Fruit fly (Drosophila melanogaster) whole organism, embryonic: ENCODE results near the gene cu.

ENCODE experiments used
- Antp ChIP-seq: fragments of 200-800 bp; sonication (Bioruptor generic); optimal IDR thresholded peaks from 3 replicates; lab custom pipeline; 2016; ENCODE audit warnings: missing biosample characterization, missing genetic modification characterization
- CG10321 ChIP-seq: fragments of 200-800 bp; sonication (Bioruptor generic); IDR thresholded peaks from 2 replicates; pipeline ENCODE4 v1.3.6; 2022; ENCODE audit warnings: missing biosample characterization, missing genetic modification characterization
- CG11085 ChIP-seq: fragments of 200-800 bp; sonication (Bioruptor generic); IDR thresholded peaks from 2 replicates; pipeline ENCODE4 v1.3.6; 2022; ENCODE audit warnings: missing biosample characterization, missing genetic modification characterization
- CG12104 ChIP-seq: fragments of 200-800 bp; sonication (Bioruptor generic); optimal IDR thresholded peaks from 3 replicates; lab custom pipeline; 2016; ENCODE audit warnings: missing biosample characterization, missing genetic modification characterization
- CG13775 ChIP-seq: fragments of 200-800 bp; sonication (Bioruptor generic); optimal IDR thresholded peaks from 3 replicates; lab custom pipeline; 2017; ENCODE audit warnings: missing biosample characterization, mild to moderate bottlenecking, missing genetic modification characterization
- CG13894 ChIP-seq: fragments of 200-800 bp; sonication (Bioruptor generic); optimal IDR thresholded peaks from 3 replicates; lab custom pipeline; 2018; ENCODE audit warnings: missing biosample characterization, mild to moderate bottlenecking, missing genetic modification characterization, moderate library complexity
- CG1529 ChIP-seq: fragments of 200-800 bp; sonication (Bioruptor generic); optimal IDR thresholded peaks from 3 replicates; lab custom pipeline; 2018; ENCODE audit warnings: missing biosample characterization, missing genetic modification characterization
- CG16779 ChIP-seq: fragments of 200-800 bp; sonication (Bioruptor generic); IDR thresholded peaks from 2 replicates; pipeline ENCODE4 v1.3.6; 2022; ENCODE audit warnings: missing biosample characterization, missing genetic modification characterization
- CG16815 ChIP-seq: fragments of 200-800 bp; sonication (Bioruptor generic); optimal IDR thresholded peaks from 3 replicates; lab custom pipeline; 2017; ENCODE audit warnings: missing biosample characterization, mild to moderate bottlenecking, missing genetic modification characterization
- CG18011 ChIP-seq: fragments of 200-800 bp; sonication (Bioruptor generic); optimal IDR thresholded peaks from 2 replicates; lab custom pipeline; 2017; ENCODE audit warnings: missing biosample characterization, missing genetic modification characterization, mild to moderate bottlenecking, moderate library complexity, missing genotype
- CG2116 ChIP-seq: fragments of 200-800 bp; sonication (Bioruptor generic); optimal IDR thresholded peaks from 3 replicates; lab custom pipeline; 2018; ENCODE audit warnings: missing biosample characterization, mild to moderate bottlenecking, missing genetic modification characterization
- CG30020 ChIP-seq: fragments of 200-800 bp; optimal IDR thresholded peaks from 2 replicates; lab custom pipeline; 2019; ENCODE audit warnings: missing biosample characterization, mild to moderate bottlenecking, missing genetic modification characterization, moderate library complexity
- CG34224 ChIP-seq: fragments of 200-800 bp; sonication (Bioruptor generic); IDR thresholded peaks from 3 replicates; pipeline ENCODE4 v1.3.6; 2022; ENCODE audit warnings: missing biosample characterization, missing genetic modification characterization; ENCODE audit not compliant: partially characterized antibody
- CG3726 ChIP-seq: fragments of 200-800 bp; sonication (Bioruptor generic); IDR thresholded peaks from 3 replicates; pipeline ENCODE4, ENCODE4 v1.3.6; 2022; ENCODE audit warnings: missing biosample characterization, missing genetic modification characterization
- CG6654 ChIP-seq: fragments of 200-800 bp; sonication (Bioruptor generic); optimal IDR thresholded peaks from 2 replicates; lab custom pipeline; 2017; ENCODE audit warnings: missing biosample characterization, mild to moderate bottlenecking, missing genetic modification characterization
- CG6765 ChIP-seq: fragments of 200-800 bp; sonication (Bioruptor generic); optimal IDR thresholded peaks from 3 replicates; lab custom pipeline; 2017; ENCODE audit warnings: missing biosample characterization, mild to moderate bottlenecking, missing genetic modification characterization
- CG8290 ChIP-seq, 3 experiments: fragments of 200-800 bp; sonication (Bioruptor generic); optimal IDR thresholded peaks; 2 replicates each; lab custom pipeline; 2016 to 2019; ENCODE audit warnings: missing biosample characterization in 3 of 3, missing genetic modification characterization in 3 of 3, mild to moderate bottlenecking in 2 of 3, moderate library complexity in 1 of 3
- Dll ChIP-seq: fragments of 200-800 bp; sonication (Bioruptor generic); IDR thresholded peaks from 4 replicates; pipeline ENCODE4 v1.3.6; 2022; ENCODE audit warnings: missing biosample characterization, missing genetic modification characterization; ENCODE audit not compliant: partially characterized antibody
- ERR ChIP-seq: fragments of 200-800 bp; sonication (Bioruptor generic); optimal IDR thresholded peaks from 2 replicates; lab custom pipeline; 2016; ENCODE audit warnings: missing biosample characterization, missing genetic modification characterization
- Ets65A ChIP-seq: fragments of 200-800 bp; sonication (Bioruptor generic); peaks from one replicate; lab custom pipeline; 2016; ENCODE audit warnings: missing biosample characterization, missing genetic modification characterization
- Fer3 ChIP-seq: fragments of 200-800 bp; sonication (Bioruptor generic); optimal IDR thresholded peaks from 2 replicates; lab custom pipeline; 2018; ENCODE audit warnings: missing biosample characterization, mild to moderate bottlenecking, missing genetic modification characterization, moderate library complexity
- Hey ChIP-seq: fragments of 200-800 bp; sonication (Bioruptor generic); optimal IDR thresholded peaks from 3 replicates; lab custom pipeline; 2018; ENCODE audit warnings: missing biosample characterization, mild to moderate bottlenecking, missing genetic modification characterization
- Hsf ChIP-seq: fragments of 200-800 bp; sonication (Bioruptor generic); optimal IDR thresholded peaks from 3 replicates; lab custom pipeline; 2016; ENCODE audit warnings: missing biosample characterization, missing genetic modification characterization
- MESR4 ChIP-seq: fragments of 200-800 bp; sonication (Bioruptor generic); optimal IDR thresholded peaks from 2 replicates; lab custom pipeline; 2018; ENCODE audit warnings: missing biosample characterization, mild to moderate bottlenecking, missing genetic modification characterization, moderate library complexity
- Med ChIP-seq: fragments of 200-800 bp; sonication (Bioruptor generic); peaks from one replicate; lab custom pipeline; 2016; ENCODE audit warnings: missing biosample characterization, missing genetic modification characterization, mild to moderate bottlenecking, inconsistent platforms, moderate library complexity
- NC2α ChIP-seq: fragments of 200-800 bp; sonication (Bioruptor generic); optimal IDR thresholded peaks from 2 replicates; lab custom pipeline; 2016; ENCODE audit warnings: missing biosample characterization, missing genetic modification characterization
- Oli ChIP-seq: fragments of 200-800 bp; sonication (Bioruptor generic); optimal IDR thresholded peaks from 2 replicates; lab custom pipeline; 2018; ENCODE audit warnings: missing biosample characterization, mild to moderate bottlenecking, missing genetic modification characterization, moderate library complexity
- PHDP ChIP-seq: fragments of 200-800 bp; sonication (Bioruptor generic); optimal IDR thresholded peaks from 3 replicates; lab custom pipeline; 2018; ENCODE audit warnings: missing biosample characterization, mild to moderate bottlenecking, missing genetic modification characterization, moderate library complexity
- Rx ChIP-seq: fragments of 200-800 bp; sonication (Bioruptor generic); IDR thresholded peaks from 2 replicates; pipeline ENCODE4 v1.3.6; 2022; ENCODE audit warnings: missing biosample characterization, missing genetic modification characterization
- Stat92E ChIP-seq, 3 experiments: fragments of >200 bp in 2 of 3; fragments of 200-800 bp in 1 of 3; sonication (Bioruptor generic) in 1 of 3; optimal IDR thresholded peaks; 2 replicates each; lab custom pipeline; 2017 to 2019; ENCODE audit warnings: missing biosample characterization in 3 of 3, missing genetic modification characterization in 3 of 3, mild to moderate bottlenecking in 1 of 3, moderate library complexity in 1 of 3
- amos ChIP-seq: fragments of 200-800 bp; sonication (Bioruptor generic); IDR thresholded peaks from 2 replicates; pipeline ENCODE4 v1.3.6; 2022; ENCODE audit warnings: missing biosample characterization, missing genetic modification characterization; ENCODE audit not compliant: partially characterized antibody
- ap ChIP-seq: fragments of 200-800 bp; sonication (Bioruptor generic); IDR thresholded peaks from 2 replicates; pipeline ENCODE4 v1.3.6; 2022; ENCODE audit warnings: missing biosample characterization, missing genetic modification characterization
- bcd ChIP-seq: fragments of 200-800 bp; sonication (Bioruptor generic); optimal IDR thresholded peaks from 2 replicates; lab custom pipeline; 2017; ENCODE audit warnings: missing biosample characterization, mild to moderate bottlenecking, missing genetic modification characterization
- bsh ChIP-seq, 2 experiments: fragments of 200-800 bp; sonication (Bioruptor generic); optimal IDR thresholded peaks; 2 replicates each; lab custom pipeline; 2017 to 2018; ENCODE audit warnings: mild to moderate bottlenecking in 2 of 2, missing biosample characterization in 2 of 2, missing genetic modification characterization in 2 of 2, moderate library complexity in 1 of 2
- cas ChIP-seq: fragments of 200-800 bp; sonication (Bioruptor generic); IDR thresholded peaks from 2 replicates; pipeline ENCODE4 v1.3.6; 2022; ENCODE audit warnings: missing biosample characterization, missing genetic modification characterization
- caup ChIP-seq: fragments of 200-800 bp; sonication (Bioruptor generic); optimal IDR thresholded peaks from 3 replicates; lab custom pipeline; 2017; ENCODE audit warnings: missing biosample characterization, mild to moderate bottlenecking, missing genetic modification characterization, moderate library complexity; ENCODE audit not compliant: severe bottlenecking
- chif ChIP-seq, 2 experiments: fragments of 200-800 bp; sonication (Bioruptor generic); optimal IDR thresholded peaks; 3 replicates each; lab custom pipeline; 2016; ENCODE audit warnings: missing biosample characterization in 2 of 2, missing genetic modification characterization in 2 of 2
- dmrt11E ChIP-seq: fragments of 200-800 bp; sonication (Bioruptor generic); optimal IDR thresholded peaks from 3 replicates; lab custom pipeline; 2018; ENCODE audit warnings: missing biosample characterization, mild to moderate bottlenecking, missing genetic modification characterization, moderate library complexity
- ems ChIP-seq: fragments of 200-800 bp; sonication (Bioruptor generic); optimal IDR thresholded peaks from 3 replicates; lab custom pipeline; 2016; ENCODE audit warnings: missing biosample characterization, missing genetic modification characterization
- insv ChIP-seq, 2 experiments: fragments of 200-800 bp; sonication (Bioruptor generic); optimal IDR thresholded peaks; 3 replicates each; lab custom pipeline; 2016 to 2018; ENCODE audit warnings: missing biosample characterization in 2 of 2, missing genetic modification characterization in 2 of 2
- jing ChIP-seq: fragments of 200-800 bp; sonication (Bioruptor generic); optimal IDR thresholded peaks from 2 replicates; lab custom pipeline; 2018; ENCODE audit warnings: missing biosample characterization, mild to moderate bottlenecking, missing genetic modification characterization
- nerfin-2 ChIP-seq: fragments of 200-800 bp; sonication (Bioruptor generic); IDR thresholded peaks from 2 replicates; pipeline ENCODE4 v1.3.6; 2022; ENCODE audit warnings: missing biosample characterization, missing genetic modification characterization; ENCODE audit not compliant: partially characterized antibody
- ssp ChIP-seq: fragments of 200-800 bp; sonication (Bioruptor generic); IDR thresholded peaks from 2 replicates; pipeline ENCODE4 v1.3.6; 2022; ENCODE audit warnings: missing biosample characterization, missing genetic modification characterization
- stwl ChIP-seq: fragments of 200-800 bp; sonication (Bioruptor generic); optimal IDR thresholded peaks from 3 replicates; lab custom pipeline; 2018; ENCODE audit warnings: missing biosample characterization, mild to moderate bottlenecking, missing genetic modification characterization, moderate library complexity
- tin ChIP-seq: fragments of 200-800 bp; sonication (Bioruptor generic); optimal IDR thresholded peaks from 3 replicates; lab custom pipeline; 2016; ENCODE audit warnings: missing biosample characterization, missing genetic modification characterization
- tll ChIP-seq, 2 experiments: fragments of 200-800 bp in 1 of 2; fragments of >200 bp in 1 of 2; sonication (Bioruptor generic) in 1 of 2; optimal IDR thresholded peaks; 2 replicates each; lab custom pipeline; 2017 to 2019; ENCODE audit warnings: missing biosample characterization in 2 of 2, missing genetic modification characterization in 2 of 2, mild to moderate bottlenecking in 1 of 2, moderate library complexity in 1 of 2
- twi ChIP-seq: fragments of 200-800 bp; optimal IDR thresholded peaks from 2 replicates; lab custom pipeline; 2019; ENCODE audit warnings: missing biosample characterization, mild to moderate bottlenecking, missing genetic modification characterization, moderate library complexity
- unpg ChIP-seq: fragments of 200-800 bp; sonication (Bioruptor generic); optimal IDR thresholded peaks from 3 replicates; lab custom pipeline; 2018; ENCODE audit warnings: missing biosample characterization, mild to moderate bottlenecking, missing genetic modification characterization, moderate library complexity

The cu gene

dm6 chr3R:11209801-11210402 is 12.5 kb downstream of the cu start, which contains the start of the genes SdhC and Tctp (continued):
- TF ChIP-seq CG3726, result no peak
- peak; percentile 22 for TF ChIP-seq bcd (GFP tag; lab: Kevin White, UChicago)
- peak; percentile 40 for TF ChIP-seq Fer3 (tag; lab: Kevin White, UChicago)
- TF ChIP-seq CG2116 (GFP tag; lab: Kevin White, UChicago), result peak; percentile 76
- TF ChIP-seq amos (GFP tag; lab: Robert Waterston, UW), result peak; percentile 49; the same call in 1 of the 2 replicates
- TF ChIP-seq CG6765 (GFP tag; lab: Kevin White, UChicago), result peak; percentile 40
- TF ChIP-seq insv (GFP tag; optimal IDR thresholded peaks at IDR 0.05; lab: Kevin White, UChicago), result peak in 1 of 2 experiments; percentile 15
- peak; percentile 61; the same call in 3 of the 4 replicates for TF ChIP-seq Dll (GFP tag; lab: Robert Waterston, UW)
- TF ChIP-seq caup (GFP tag; lab: Kevin White, UChicago), result peak; percentile 20
- TF ChIP-seq dmrt11E (tag; lab: Kevin White, UChicago), result peak; percentile 47
- TF ChIP-seq MESR4 (GFP tag; lab: Kevin White, UChicago), result peak; percentile 94
- no peak for TF ChIP-seq nerfin-2
- TF ChIP-seq CG16815 (GFP tag; lab: Kevin White, UChicago), result no peak
- no peak for TF ChIP-seq Rx (GFP tag; lab: Robert Waterston, UW)
- peak; percentile 53 for TF ChIP-seq CG13775 (GFP tag; lab: Kevin White, UChicago)
- TF ChIP-seq CG10321 (GFP tag; lab: Robert Waterston, UW), result peak; percentile 8; the same call in 1 of the 2 replicates
- peak; percentile 49 for TF ChIP-seq tin (GFP tag; lab: Kevin White, UChicago)
- no peak for TF ChIP-seq twi (tag; lab: Kevin White, UChicago)
- no peak for TF ChIP-seq ap
- no peak for TF ChIP-seq CG16779 (GFP tag; lab: Robert Waterston, UW)
- no peak for TF ChIP-seq Oli (tag; lab: Kevin White, UChicago)
- no peak for TF ChIP-seq CG18011
- TF ChIP-seq CG11085 (GFP tag; lab: Robert Waterston, UW), result no peak
- TF ChIP-seq tll (GFP tag; optimal IDR thresholded peaks at IDR 0.05; lab: Kevin White, UChicago), result no peak
- no peak for TF ChIP-seq CG6654 (GFP tag; lab: Kevin White, UChicago)
- peak; percentile 6 to 44 for TF ChIP-seq chif (GFP tag; optimal IDR thresholded peaks at IDR 0.05; lab: Kevin White, UChicago)
- TF ChIP-seq Hey, result no peak
- peak; percentile 6 for TF ChIP-seq CG1529
- TF ChIP-seq ERR, result no peak
- peak; percentile 4 for TF ChIP-seq PHDP (tag; lab: Kevin White, UChicago)
- peak in 1 of 2 experiments; percentile 20 for TF ChIP-seq bsh (GFP tag; optimal IDR thresholded peaks at IDR 0.05; lab: Kevin White, UChicago)
- no peak for TF ChIP-seq jing (GFP tag; lab: Kevin White, UChicago)
- TF ChIP-seq CG12104 (GFP tag; lab: Kevin White, UChicago), result peak; percentile 40
- TF ChIP-seq CG13894 (tag; lab: Kevin White, UChicago), result peak; percentile 72
- no peak for TF ChIP-seq Stat92E (GFP tag; optimal IDR thresholded peaks at IDR 0.05; lab: Kevin White, UChicago)
- no peak for TF ChIP-seq ssp (GFP tag; lab: Robert Waterston, UW)
- peak; percentile 64 for TF ChIP-seq Hsf
- peak; percentile 64 for TF ChIP-seq CG30020 (tag; lab: Kevin White, UChicago)
- peak; percentile 32 for TF ChIP-seq unpg (GFP tag; lab: Kevin White, UChicago)
- peak; percentile 88 for TF ChIP-seq Ets65A (GFP tag; lab: Kevin White, UChicago)
- no peak for TF ChIP-seq NC2α (GFP tag; lab: Kevin White, UChicago)
- no peak for TF ChIP-seq ems
- TF ChIP-seq CG8290 (GFP tag; optimal IDR thresholded peaks at IDR 0.05; lab: Kevin White, UChicago), result peak; percentile 28
- TF ChIP-seq CG8290 (tag; optimal IDR thresholded peaks at IDR 0.05; lab: Kevin White, UChicago), result peak in 1 of 2 experiments; percentile 71
- TF ChIP-seq CG34224 (GFP tag; lab: Robert Waterston, UW), result peak; percentile 32; the same call in 1 of the 3 replicates
- peak; percentile 62 for TF ChIP-seq stwl (tag; lab: Kevin White, UChicago)
- no peak for TF ChIP-seq cas (GFP tag; lab: Robert Waterston, UW)
- TF ChIP-seq Med, result peak; percentile 89
- TF ChIP-seq Antp (GFP tag; lab: Kevin White, UChicago), result peak; percentile 22
